Fruit fly (Drosophila melanogaster) whole organism, pupa: ENCODE data around the gene vas.

ENCODE experiments used
- CG10348 ChIP-seq: fragments of 200-800 bp; sonication (Bioruptor generic); IDR thresholded peaks from 2 replicates; pipeline ENCODE4 v1.3.6; 2022; ENCODE audit warnings: missing biosample characterization, missing genetic modification characterization
- CG14655 ChIP-seq: fragments of 200-800 bp; sonication (Bioruptor generic); optimal IDR thresholded peaks from 3 replicates; lab custom pipeline; 2017; ENCODE audit warnings: mild to moderate bottlenecking, missing biosample characterization, missing genetic modification reagents, missing genetic modification characterization
- CG15710 ChIP-seq: fragments of 200-800 bp; sonication (Bioruptor generic); optimal IDR thresholded peaks from 2 replicates; lab custom pipeline; 2018; ENCODE audit warnings: missing biosample characterization, mild to moderate bottlenecking, missing genetic modification characterization, moderate library complexity
- CG34367 ChIP-seq: fragments of 200-800 bp; sonication (Bioruptor generic); optimal IDR thresholded peaks from 2 replicates; lab custom pipeline; 2018; ENCODE audit warnings: missing biosample characterization, mild to moderate bottlenecking, missing genetic modification characterization
- D1 ChIP-seq: fragments of 200-800 bp; sonication (Bioruptor generic); optimal IDR thresholded peaks from 2 replicates; lab custom pipeline; 2018; ENCODE audit warnings: missing biosample characterization, mild to moderate bottlenecking, missing genetic modification characterization, moderate library complexity
- Pif1A ChIP-seq: fragments of 200-800 bp; sonication (Bioruptor generic); optimal IDR thresholded peaks from 3 replicates; lab custom pipeline; 2016; ENCODE audit warnings: missing biosample characterization, missing genetic modification characterization
- Pif1B ChIP-seq: fragments of 200-800 bp; sonication (Bioruptor generic); optimal IDR thresholded peaks from 3 replicates; lab custom pipeline; 2016; ENCODE audit warnings: missing biosample characterization, missing genetic modification characterization
- Snoo ChIP-seq: fragments of 200-800 bp; sonication (Bioruptor generic); optimal IDR thresholded peaks from 3 replicates; lab custom pipeline; 2017; ENCODE audit warnings: missing biosample characterization, mild to moderate bottlenecking, missing genetic modification characterization, inconsistent platforms
- gl ChIP-seq: fragments of 200-800 bp; sonication (Bioruptor generic); optimal IDR thresholded peaks from 2 replicates; lab custom pipeline; 2018; ENCODE audit warnings: missing biosample characterization, mild to moderate bottlenecking, missing genetic modification characterization

DNA sequence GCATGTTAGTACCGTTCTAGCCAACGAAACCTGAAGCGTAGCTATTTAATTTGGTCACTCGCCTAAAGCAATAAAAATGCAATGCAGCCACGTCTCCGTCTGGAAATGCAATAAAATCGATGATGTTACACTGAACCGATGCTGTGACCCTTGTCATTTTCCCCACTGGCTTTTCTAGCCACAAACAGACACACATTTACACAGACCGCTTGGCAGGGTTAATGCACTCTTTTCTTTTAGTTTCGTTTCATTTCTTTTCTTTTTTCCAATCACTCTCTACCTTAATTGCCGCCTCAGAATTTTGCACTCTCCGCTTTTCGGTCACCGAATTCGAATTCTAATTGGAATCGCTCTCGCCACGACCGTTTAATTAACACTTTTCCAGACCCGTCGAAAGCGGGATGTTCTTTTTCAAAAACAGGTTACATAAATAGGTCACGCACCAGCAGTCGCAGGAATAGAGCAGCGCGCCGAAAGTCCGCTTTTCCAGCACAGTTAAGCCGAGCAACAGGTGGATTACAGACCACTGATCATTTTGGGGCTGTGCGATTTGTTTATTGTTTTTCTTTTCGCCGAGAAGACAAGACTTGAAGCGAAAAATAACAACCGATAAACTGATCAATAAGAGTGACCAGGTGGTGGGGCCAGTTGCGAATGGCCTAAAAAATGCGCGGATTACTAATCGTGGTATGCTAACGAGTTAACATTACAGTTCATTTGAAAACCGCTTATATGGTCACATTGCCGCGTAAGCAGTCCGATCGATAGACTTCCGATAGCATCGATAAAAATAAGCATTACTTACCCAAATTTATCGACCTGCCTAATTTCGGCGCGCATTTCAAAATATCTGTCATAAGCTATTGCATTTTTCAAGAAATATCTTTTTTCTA lies 4.0 kb upstream of the vas start, which contains the start of gene ck:
- TF ChIP-seq gl (tag; lab: Kevin White, UChicago) (no peak), CG14655 (no peak), CG15710 (tag; lab: Kevin White, UChicago) (no peak), D1 (tag; lab: Kevin White, UChicago) (no peak), CG10348 (GFP tag; lab: Robert Waterston, UW) (no peak), Pif1B (GFP tag; lab: Kevin White, UChicago) (no peak), CG34367 (tag; lab: Kevin White, UChicago) (no peak), Snoo (no peak), Pif1A (no peak)
